Worm (Caenorhabditis elegans): ENCODE measurements around the gene ubh-2.

Gene ubh-2

DNA sequence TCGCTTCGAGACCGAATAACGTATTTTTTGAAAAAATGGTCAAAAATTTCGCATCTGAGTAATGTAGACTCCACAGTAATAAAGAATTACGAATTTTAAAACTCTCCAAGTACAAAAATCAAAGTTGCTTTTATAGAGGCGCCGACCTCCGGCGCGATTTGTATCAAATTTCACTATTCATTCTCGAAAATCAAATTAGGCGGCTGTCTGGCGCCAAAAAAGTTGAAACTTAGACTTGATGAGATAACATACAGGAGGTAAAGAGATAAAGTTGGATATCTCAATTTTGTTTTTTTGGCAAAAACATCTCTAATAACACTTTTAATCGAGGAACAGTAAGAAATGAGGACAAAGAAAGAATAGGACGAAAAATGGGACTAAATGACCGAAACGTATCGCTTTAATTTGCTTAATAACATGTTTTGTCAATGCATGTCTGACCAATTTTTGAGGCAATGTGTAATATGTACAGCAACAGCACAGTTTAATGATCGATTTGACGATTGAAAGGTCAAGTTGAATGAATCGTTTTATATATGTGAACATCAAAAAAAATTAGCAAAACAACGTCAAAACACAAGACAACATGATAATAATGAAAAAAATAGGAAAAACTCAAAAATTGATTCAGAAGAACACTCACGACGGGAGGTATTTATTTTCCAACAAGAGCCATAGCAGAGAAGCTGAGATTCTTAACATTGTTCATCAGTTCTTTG is 3.2 kb downstream of the ubh-2 start:
- TF ChIP-seq nhr-102 (tag; optimal IDR thresholded peaks at IDR 0.05), result no peak
- TF ChIP-seq nhr-41 (GFP tag; IDR thresholded peaks at IDR 0.05), result no peak
- no peak for TF ChIP-seq nhr-48 (tag; optimal IDR thresholded peaks at IDR 0.05)
- no peak for TF ChIP-seq F10B5.3 (tag; optimal IDR thresholded peaks at IDR 0.05)
- no peak for TF ChIP-seq sdz-12 (GFP tag; optimal IDR thresholded peaks at IDR 0.05)
- TF ChIP-seq unc-62 (GFP tag; optimal IDR thresholded peaks at IDR 0.05 in 1 of 2), result peak in 1 of 2 experiments; percentile 95
- no peak for TF ChIP-seq unc-62 (tag; optimal IDR thresholded peaks at IDR 0.05)
- TF ChIP-seq hmg-1.1 (GFP tag; IDR thresholded peaks at IDR 0.05), result no peak

DNA sequence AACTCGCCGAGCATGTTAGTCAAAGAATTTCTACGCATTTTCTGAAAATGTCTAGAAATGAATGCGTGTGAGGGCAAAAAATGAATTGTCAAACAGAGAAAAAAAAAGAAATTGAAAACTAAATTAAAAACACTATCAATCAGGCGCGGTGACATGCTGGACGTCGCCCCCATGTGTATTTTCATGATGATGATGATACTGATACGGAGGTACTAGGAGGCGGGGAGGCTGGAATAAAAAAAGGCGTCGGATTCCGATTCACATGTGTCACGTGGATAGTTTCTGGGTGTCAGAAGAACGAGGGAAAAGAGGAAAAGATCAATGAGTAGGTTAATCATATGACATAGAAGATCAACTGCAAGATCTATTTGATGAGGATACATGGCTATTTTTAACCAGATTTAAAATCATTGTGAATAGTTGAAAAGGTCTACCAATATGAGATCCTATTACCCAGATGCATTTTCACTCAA is 4.2 kb downstream of the ubh-2 start, which contains the start of gene W01A11.7:
Gene W01A11.7, minus strand, starts transcription at position 51 of the 473 bp plus-strand sequence.
- TF ChIP-seq F37D6.2 (tag; optimal IDR thresholded peaks at IDR 0.05) (no peak), unc-62 (GFP tag; optimal IDR thresholded peaks at IDR 0.05 in 1 of 2) (peak in 1 of 2 experiments; percentile 65), unc-62 (tag; optimal IDR thresholded peaks at IDR 0.05) (no peak), hlh-30 (tag; optimal IDR thresholded peaks at IDR 0.05; ENCODE audit: insufficient read depth) (peak; percentile 70), ZK337.2 (GFP tag; IDR thresholded peaks at IDR 0.05) (no peak), nhr-48 (tag; optimal IDR thresholded peaks at IDR 0.05) (peak; percentile 10), ceh-20 (GFP tag; IDR thresholded peaks at IDR 0.05) (0 out of 2 replicates have a peak, but pooled peaks have one; percentile 34), hlh-11 (tag; optimal IDR thresholded peaks at IDR 0.05) (peak; percentile 27)

DNA sequence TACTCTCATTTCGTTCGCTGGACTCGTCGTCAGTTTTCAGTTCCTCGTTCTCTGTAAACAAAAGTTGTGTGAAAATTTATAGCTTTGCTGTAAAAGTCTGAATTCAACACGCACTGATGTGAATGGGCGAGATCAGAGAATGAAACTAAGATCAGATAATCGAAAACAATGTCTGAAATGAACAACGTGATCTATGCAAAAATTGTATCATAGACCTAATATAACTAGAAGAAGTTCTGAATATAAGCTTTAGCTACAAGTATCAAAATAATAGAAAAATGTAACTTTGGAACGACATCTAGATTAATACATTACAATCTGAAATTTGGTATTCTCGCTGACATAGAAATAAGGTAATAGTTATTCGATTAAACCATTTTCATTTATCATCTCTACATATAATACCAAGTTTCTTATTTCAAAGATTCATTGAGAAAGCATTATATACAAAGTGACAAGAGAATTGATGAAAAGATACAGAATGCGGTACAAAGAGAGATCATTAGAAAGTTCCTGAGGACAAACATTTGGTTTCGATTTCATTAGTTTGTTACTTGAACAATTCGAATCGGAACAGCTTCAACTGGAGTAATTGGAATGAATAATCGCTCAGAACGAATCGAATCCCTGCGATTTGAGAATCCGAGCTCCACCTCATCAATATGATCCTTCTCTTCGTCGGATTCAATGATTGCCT is 5.3 kb downstream of the ubh-2 start, which contains the start of gene moc-2:
Gene moc-2, minus strand, starts transcription at position 51 of the 697 bp plus-strand sequence.
- TF ChIP-seq mxl-3 (GFP tag; optimal IDR thresholded peaks at IDR 0.05), result no peak
- TF ChIP-seq nhr-6 (tag; optimal IDR thresholded peaks at IDR 0.05), result no peak
- peak in 1 of 2 experiments; percentile 76 for TF ChIP-seq unc-62 (GFP tag; optimal IDR thresholded peaks at IDR 0.05 in 1 of 2)
- TF ChIP-seq unc-62 (tag; optimal IDR thresholded peaks at IDR 0.05), result no peak
- no peak for TF ChIP-seq ctbp-1 (GFP tag; IDR thresholded peaks at IDR 0.05)
- TF ChIP-seq nhr-77 (tag; optimal IDR thresholded peaks at IDR 0.05), result no peak

DNA sequence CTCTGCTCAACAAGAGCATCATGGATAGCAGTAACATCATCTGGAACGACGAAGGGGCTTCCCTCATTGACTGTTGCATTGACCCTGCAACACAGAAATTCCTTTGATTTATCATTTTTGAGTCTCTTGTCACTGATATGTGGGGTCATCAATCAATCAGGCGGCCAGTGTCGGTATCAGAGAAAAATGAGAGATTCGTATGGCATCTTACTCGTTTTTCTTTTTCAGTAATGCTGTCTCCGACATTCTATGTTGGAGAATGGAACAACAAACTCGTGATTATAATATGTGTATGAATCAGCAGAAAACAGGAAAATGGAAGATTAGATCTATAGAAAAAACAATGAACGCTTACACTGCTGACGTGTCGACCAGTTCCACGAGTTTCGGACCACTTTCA is 6.5 kb downstream of the ubh-2 start:
- TF ChIP-seq F44E2.7 (GFP tag; IDR thresholded peaks at IDR 0.05) (no peak), hlh-30 (tag; optimal IDR thresholded peaks at IDR 0.05; ENCODE audit: insufficient read depth) (peak; percentile 35), daf-16 (GFP tag; optimal IDR thresholded peaks at IDR 0.05) (no peak), daf-16 (tag; optimal IDR thresholded peaks at IDR 0.05) (peak; percentile 37), Y48G9A.11 (GFP tag; IDR thresholded peaks at IDR 0.05) (no peak), ceh-20 (GFP tag; IDR thresholded peaks at IDR 0.05) (0 out of 2 replicates have a peak, but pooled peaks have one; percentile 53), dmd-6 (GFP tag; IDR thresholded peaks at IDR 0.05) (peak; percentile 34; the same call in 1 of the 2 replicates), zip-11 (GFP tag; IDR thresholded peaks at IDR 0.05) (no peak), nhr-28 (tag; optimal IDR thresholded peaks at IDR 0.05) (peak; percentile 23), unc-62 (GFP tag; optimal IDR thresholded peaks at IDR 0.05 in 1 of 2) (no peak), unc-62 (tag; optimal IDR thresholded peaks at IDR 0.05) (no peak), hlh-11 (tag; optimal IDR thresholded peaks at IDR 0.05) (peak; percentile 30), ceh-82 (tag; optimal IDR thresholded peaks at IDR 0.05) (no peak), daf-8 (GFP tag; IDR thresholded peaks at IDR 0.05) (no peak), nhr-77 (tag; optimal IDR thresholded peaks at IDR 0.05) (peak; percentile 9)

DNA sequence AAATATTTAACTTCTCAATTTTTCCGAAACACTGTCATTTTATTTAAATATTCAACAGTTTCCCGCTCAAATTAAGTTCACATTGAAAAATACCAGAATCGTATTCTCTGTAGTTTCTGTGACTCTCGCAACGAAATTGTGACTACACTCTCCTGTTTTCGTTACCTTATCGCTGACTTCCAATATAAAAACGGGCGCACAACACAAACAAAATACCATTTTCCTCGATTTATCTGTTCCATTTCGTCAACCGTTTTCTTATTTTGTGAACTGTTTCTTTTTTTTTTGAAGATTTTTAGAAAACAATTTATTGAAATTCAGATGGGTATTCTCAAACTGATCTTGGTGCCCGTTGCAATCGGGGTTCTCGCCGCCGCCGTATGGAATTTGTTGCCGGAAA is 10.7 kb downstream of the ubh-2 start, which contains the start of gene W01A11.1:
Gene W01A11.1, plus strand, starts transcription at position 322 of the 400 bp plus-strand sequence.
- TF ChIP-seq php-3 (GFP tag; IDR thresholded peaks at IDR 0.05) (no peak), nhr-28 (tag; optimal IDR thresholded peaks at IDR 0.05) (peak; percentile 97), hif-1 (tag; optimal IDR thresholded peaks at IDR 0.05) (no peak), nhr-77 (tag; optimal IDR thresholded peaks at IDR 0.05) (peak; percentile 96), cey-2 (tag; optimal IDR thresholded peaks at IDR 0.05; ENCODE audit: borderline replicate concordance, insufficient read depth) (no peak), pqm-1 (tag; optimal IDR thresholded peaks at IDR 0.05) (peak; percentile 37), daf-16 (GFP tag; optimal IDR thresholded peaks at IDR 0.05) (no peak), daf-16 (tag; optimal IDR thresholded peaks at IDR 0.05) (peak; percentile 71), dmd-8 (GFP tag; IDR thresholded peaks at IDR 0.05) (no peak)
